Worm (Caenorhabditis elegans) whole organism, late embryonic: ENCODE measurements around the gene F56D6.8.

Experiments
- C08G9.2 ChIP-seq: sonication (generic microtip); optimal IDR thresholded peaks from 2 replicates; lab custom pipeline; 2016; ENCODE audit warnings: mild to moderate bottlenecking, missing genetic modification characterization, moderate library complexity, missing compliant biosample characterization
- K02D7.2 ChIP-seq: sonication (generic microtip); optimal IDR thresholded peaks from 2 replicates; lab custom pipeline; 2017; ENCODE audit warnings: mild to moderate bottlenecking, missing genetic modification characterization, missing compliant biosample characterization
- K09A11.1 ChIP-seq: sonication (generic microtip); optimal IDR thresholded peaks from 2 replicates; lab custom pipeline; 2017; ENCODE audit warnings: antibody characterized with exemption, mild to moderate bottlenecking, missing genetic modification characterization, missing compliant biosample characterization; ENCODE audit not compliant: insufficient read depth
- T23F11.4 ChIP-seq: fragments of 200-800 bp; sonication (Bioruptor generic); optimal IDR thresholded peaks from 2 replicates; lab custom pipeline; 2018; ENCODE audit warnings: mild to moderate bottlenecking, missing genetic modification characterization, missing compliant biosample characterization
- ahr-1 ChIP-seq: sonication (generic microtip); optimal IDR thresholded peaks from 2 replicates; lab custom pipeline; 2016; ENCODE audit warnings: missing genetic modification characterization, missing compliant biosample characterization
- ceh-18 ChIP-seq: sonication (generic microtip); optimal IDR thresholded peaks from 2 replicates; lab custom pipeline; 2016; ENCODE audit warnings: missing genetic modification characterization, missing compliant biosample characterization
- ceh-19 ChIP-seq: fragments of 200-800 bp; sonication (Bioruptor generic); optimal IDR thresholded peaks from 2 replicates; lab custom pipeline; 2018; ENCODE audit warnings: mild to moderate bottlenecking, missing genetic modification characterization, missing compliant biosample characterization
- ceh-2 ChIP-seq: sonication (generic microtip); optimal IDR thresholded peaks from 2 replicates; lab custom pipeline; 2016; ENCODE audit warnings: missing genotype, missing genetic modification characterization, missing compliant biosample characterization
- ceh-31 ChIP-seq: sonication (generic microtip); optimal IDR thresholded peaks from 2 replicates; lab custom pipeline; 2016; ENCODE audit warnings: missing genetic modification characterization, missing compliant biosample characterization
- ceh-34 ChIP-seq: sonication (generic microtip); optimal IDR thresholded peaks from 2 replicates; lab custom pipeline; 2016; ENCODE audit warnings: mild to moderate bottlenecking, missing genetic modification characterization, missing compliant biosample characterization
- ceh-48 ChIP-seq: sonication (generic microtip); optimal IDR thresholded peaks from 2 replicates; lab custom pipeline; 2016; ENCODE audit warnings: missing genetic modification characterization, inconsistent platforms, missing compliant biosample characterization
- ceh-6 ChIP-seq: fragments of 200-800 bp; sonication (Bioruptor generic); optimal IDR thresholded peaks from 2 replicates; lab custom pipeline; 2018; ENCODE audit warnings: mild to moderate bottlenecking, missing genetic modification characterization, missing compliant biosample characterization
- ceh-9 ChIP-seq: sonication (generic microtip); optimal IDR thresholded peaks from 2 replicates; lab custom pipeline; 2016; ENCODE audit warnings: mild to moderate bottlenecking, missing genetic modification characterization, inconsistent platforms, missing compliant biosample characterization
- dmd-4 ChIP-seq: sonication (generic microtip); optimal IDR thresholded peaks from 2 replicates; lab custom pipeline; 2016; ENCODE audit warnings: borderline replicate concordance, missing genetic modification characterization, missing compliant biosample characterization
- dve-1 ChIP-seq: sonication (generic microtip); optimal IDR thresholded peaks from 2 replicates; lab custom pipeline; 2017; ENCODE audit warnings: antibody characterized with exemption, mild to moderate bottlenecking, missing genetic modification characterization, missing compliant biosample characterization
- elt-2 ChIP-seq: sonication (generic microtip); optimal IDR thresholded peaks from 2 replicates; lab custom pipeline; 2016; ENCODE audit warnings: missing genetic modification reagents, missing genetic modification characterization, missing compliant biosample characterization
- elt-4 ChIP-seq: sonication (generic microtip); optimal IDR thresholded peaks from 2 replicates; lab custom pipeline; 2016; ENCODE audit warnings: missing genetic modification characterization, missing compliant biosample characterization
- eyg-1 ChIP-seq: sonication (generic microtip); optimal IDR thresholded peaks from 2 replicates; lab custom pipeline; 2016; ENCODE audit warnings: missing genotype, missing genetic modification characterization, missing compliant biosample characterization
- fax-1 ChIP-seq: sonication (generic microtip); optimal IDR thresholded peaks from 2 replicates; lab custom pipeline; 2016; ENCODE audit warnings: missing genotype, missing genetic modification characterization, missing compliant biosample characterization
- gmeb-2 ChIP-seq: sonication (generic microtip); optimal IDR thresholded peaks from 2 replicates; lab custom pipeline; 2016; ENCODE audit warnings: missing genetic modification characterization, inconsistent platforms, missing compliant biosample characterization
- hlh-13 ChIP-seq: fragments of 200-800 bp; sonication (Bioruptor generic); optimal IDR thresholded peaks from 2 replicates; lab custom pipeline; 2018; ENCODE audit warnings: mild to moderate bottlenecking, missing genetic modification characterization, missing compliant biosample characterization
- hlh-30 ChIP-seq: sonication (generic microtip); optimal IDR thresholded peaks from 2 replicates; lab custom pipeline; 2017; ENCODE audit warnings: antibody characterized with exemption, missing genetic modification characterization, missing compliant biosample characterization; ENCODE audit not compliant: insufficient read depth
- lim-6 ChIP-seq: sonication (generic microtip); optimal IDR thresholded peaks from 2 replicates; lab custom pipeline; 2016; ENCODE audit warnings: missing genetic modification characterization, missing compliant biosample characterization
- lin-11 ChIP-seq: fragments of 200-800 bp; sonication (Bioruptor generic); optimal IDR thresholded peaks from 2 replicates; lab custom pipeline; 2018; ENCODE audit warnings: mild to moderate bottlenecking, missing genetic modification characterization, missing compliant biosample characterization
- nfya-1 ChIP-seq: sonication (generic microtip); optimal IDR thresholded peaks from 2 replicates; lab custom pipeline; 2017; ENCODE audit warnings: missing genetic modification characterization, mild to moderate bottlenecking, missing compliant biosample characterization, antibody characterized with exemption, moderate library complexity
- odd-2 ChIP-seq: sonication (generic microtip); optimal IDR thresholded peaks from 2 replicates; lab custom pipeline; 2017; ENCODE audit warnings: antibody characterized with exemption, mild to moderate bottlenecking, missing genetic modification characterization, missing compliant biosample characterization
- pat-9 ChIP-seq: fragments of 200-800 bp; sonication (Bioruptor generic); optimal IDR thresholded peaks from 2 replicates; lab custom pipeline; 2018; ENCODE audit warnings: mild to moderate bottlenecking, missing genetic modification characterization, moderate library complexity, missing compliant biosample characterization
- pha-2 ChIP-seq: sonication (generic microtip); optimal IDR thresholded peaks from 2 replicates; lab custom pipeline; 2017; ENCODE audit warnings: mild to moderate bottlenecking, missing genetic modification characterization, missing compliant biosample characterization
- pqm-1 ChIP-seq: sonication (generic microtip); optimal IDR thresholded peaks from 2 replicates; lab custom pipeline; 2016; ENCODE audit warnings: missing genetic modification characterization, missing compliant biosample characterization
- ref-2 ChIP-seq: sonication (generic microtip); optimal IDR thresholded peaks from 2 replicates; lab custom pipeline; 2016; ENCODE audit warnings: missing genetic modification characterization, missing compliant biosample characterization
- sdc-2 ChIP-seq: sonication (generic microtip); optimal IDR thresholded peaks from 2 replicates; lab custom pipeline; 2016; ENCODE audit warnings: missing genotype, missing genetic modification characterization, missing compliant biosample characterization
- syd-9 ChIP-seq: sonication (generic microtip); optimal IDR thresholded peaks from 2 replicates; lab custom pipeline; 2016; ENCODE audit warnings: mild to moderate bottlenecking, missing genetic modification characterization, moderate library complexity, missing compliant biosample characterization
- tbx-2 ChIP-seq: sonication (generic microtip); optimal IDR thresholded peaks from 2 replicates; lab custom pipeline; 2016; ENCODE audit warnings: missing genetic modification characterization, missing compliant biosample characterization
- ttx-3 ChIP-seq: sonication (generic microtip); optimal IDR thresholded peaks from 2 replicates; lab custom pipeline; 2016; ENCODE audit warnings: missing genetic modification reagents, missing genetic modification characterization, missing compliant biosample characterization
- unc-86 ChIP-seq: sonication (generic microtip); optimal IDR thresholded peaks from 2 replicates; lab custom pipeline; 2016; ENCODE audit warnings: missing genetic modification characterization, missing compliant biosample characterization
- zip-5 ChIP-seq: sonication (generic microtip); optimal IDR thresholded peaks from 2 replicates; lab custom pipeline; 2016; ENCODE audit warnings: missing genetic modification characterization, missing compliant biosample characterization

The F56D6.8 gene

DNA sequence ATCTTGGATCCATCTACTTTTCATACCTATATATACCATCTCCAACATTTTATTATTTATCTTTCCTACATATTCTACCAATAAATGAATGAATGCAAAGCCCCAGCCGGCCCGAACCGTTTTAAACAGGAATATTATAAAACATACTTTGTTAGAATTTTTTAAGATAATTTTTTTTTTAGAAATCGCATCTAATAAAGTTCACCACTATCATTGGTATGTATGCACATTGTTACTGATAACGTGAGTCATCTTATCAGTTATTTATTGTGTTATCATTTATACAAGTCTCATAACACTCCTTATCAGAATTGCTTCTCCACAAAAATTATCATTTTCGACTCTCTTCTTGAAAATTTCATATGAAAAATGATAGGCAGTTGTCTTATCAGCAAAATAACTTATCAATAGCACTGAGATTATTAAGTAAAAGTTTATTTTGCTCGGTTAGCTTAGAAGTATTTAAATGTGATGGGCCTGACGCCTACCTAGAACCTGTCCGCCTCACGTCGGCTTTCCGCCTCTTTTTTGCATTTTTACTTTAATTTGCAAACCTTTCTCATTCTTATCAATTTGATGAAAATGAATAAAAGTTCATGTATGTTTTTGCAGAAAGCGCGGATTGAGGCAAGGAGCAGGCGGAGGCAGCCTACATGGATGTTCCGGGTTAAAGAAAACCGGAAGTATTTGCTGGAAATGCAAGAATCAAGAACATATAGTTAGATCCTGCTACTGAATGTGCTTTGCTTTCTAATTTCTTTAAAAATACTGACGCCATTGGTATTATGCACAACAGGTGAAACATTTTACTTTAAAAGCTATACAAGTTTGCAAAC lies 5.7 kb upstream of the F56D6.8 start, which contains the start of gene srz-62:
srz-62 (plus strand) TSS at position 786 of the 836 bp plus-strand sequence.
- TF ChIP-seq fax-1 (no peak), lim-6 (tag; lab: Kevin White, UChicago) (no peak), gmeb-2 (tag; lab: Kevin White, UChicago) (no peak), K09A11.1 (no peak), hlh-30 (no peak), lin-11 (tag; lab: Kevin White, UChicago) (no peak), ttx-3 (tag; lab: Kevin White, UChicago) (no peak), ceh-19 (GFP tag; lab: Kevin White, UChicago) (no peak), K02D7.2 (tag; lab: Kevin White, UChicago) (no peak), ahr-1 (tag; lab: Kevin White, UChicago) (no peak), elt-2 (peak; percentile 100), ceh-18 (no peak), ceh-34 (no peak), zip-5 (peak; percentile 20), dve-1 (tag; lab: Kevin White, UChicago) (no peak), sdc-2 (tag; lab: Kevin White, UChicago) (no peak), ceh-31 (no peak), ceh-9 (tag; lab: Kevin White, UChicago) (no peak), nfya-1 (no peak), unc-86 (tag; lab: Kevin White, UChicago) (no peak), syd-9 (no peak), T23F11.4 (GFP tag; lab: Kevin White, UChicago) (no peak), C08G9.2 (tag; lab: Kevin White, UChicago) (no peak), pqm-1 (tag; lab: Kevin White, UChicago) (peak; percentile 82)

DNA sequence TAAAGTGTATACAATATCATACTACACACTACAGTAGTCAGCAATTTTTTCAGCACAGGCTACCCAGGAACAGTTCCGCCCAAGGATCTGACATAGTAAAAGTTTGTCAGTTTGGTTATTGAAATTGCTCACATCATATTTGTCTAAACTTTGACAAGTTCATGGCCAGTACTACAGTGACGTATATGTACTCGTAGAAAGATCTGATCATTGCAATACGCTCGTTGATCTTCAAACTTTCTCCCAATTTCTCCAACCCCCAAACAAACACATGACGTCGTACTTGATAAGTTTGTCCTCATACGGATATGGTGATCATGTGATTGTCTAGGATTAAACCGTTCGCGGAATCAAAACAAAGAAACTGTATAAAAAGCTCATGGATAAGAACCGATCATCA lies 540 bp upstream of the F56D6.8 start, which contains the start of gene dct-8:
dct-8 (plus strand) TSS at position 301 of the 400 bp plus-strand sequence.
- TF ChIP-seq sdc-2 (tag; lab: Kevin White, UChicago) (no peak), pqm-1 (tag; lab: Kevin White, UChicago) (no peak), pha-2 (tag; lab: Kevin White, UChicago) (no peak), nfya-1 (no peak)
- TF ChIP-seq, all 69 proteins: peak for 0

DNA sequence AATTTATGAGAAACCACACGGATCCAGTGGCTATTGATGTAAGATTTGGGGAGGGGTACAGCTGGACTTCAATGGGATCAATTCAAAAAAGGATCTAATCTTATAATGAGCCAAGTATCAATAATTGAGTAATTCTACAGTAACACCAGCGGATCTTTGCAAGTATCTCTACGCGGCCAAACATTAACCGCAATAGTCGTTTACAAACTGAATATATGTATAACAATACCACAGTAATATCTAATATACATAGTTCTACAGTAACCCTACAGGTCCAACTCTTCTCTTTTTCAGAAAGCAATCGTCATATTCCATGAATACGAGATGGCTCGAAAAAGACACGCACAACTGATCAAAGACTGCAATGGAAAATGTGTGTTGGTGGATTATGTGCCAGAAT lies 2.2 kb downstream of the F56D6.8 start, which contains the start of gene F56D6.9:
F56D6.9 (plus strand) TSS at position 301 of the 400 bp plus-strand sequence.
- TF ChIP-seq ceh-18: no peak
- TF ChIP-seq tbx-2 (tag; lab: Kevin White, UChicago): no peak
- TF ChIP-seq eyg-1 (tag; lab: Kevin White, UChicago): no peak
- no peak for TF ChIP-seq ref-2 (tag; lab: Kevin White, UChicago)
- no peak for TF ChIP-seq pat-9
- no peak for TF ChIP-seq hlh-13 (GFP tag; lab: Kevin White, UChicago)
- no peak for TF ChIP-seq ceh-6 (GFP tag; lab: Kevin White, UChicago)
- TF ChIP-seq ahr-1 (tag; lab: Kevin White, UChicago): no peak
- no peak for TF ChIP-seq lin-11 (tag; lab: Kevin White, UChicago)
- TF ChIP-seq odd-2 (tag; lab: Kevin White, UChicago): no peak

DNA sequence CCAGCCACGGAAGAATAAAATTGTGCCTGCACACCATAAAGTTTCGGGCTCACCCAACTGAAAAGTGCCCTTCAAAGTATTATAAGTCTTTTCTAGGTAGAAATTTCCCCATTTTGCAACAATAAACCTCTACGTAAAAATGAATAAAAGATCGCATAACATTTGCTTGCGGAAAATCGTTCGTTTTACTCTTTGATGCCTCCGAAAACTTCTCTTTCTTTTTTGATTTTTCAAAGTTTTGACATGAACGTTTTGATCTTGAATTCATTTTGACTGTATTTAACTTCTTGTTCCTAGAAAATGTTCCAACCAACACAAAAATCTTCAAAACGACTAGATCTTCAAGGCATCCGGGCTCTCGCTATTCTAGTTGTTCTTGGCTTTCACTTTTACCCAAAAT lies 5.3 kb downstream of the F56D6.8 start, which contains the start of gene oac-21:
oac-21 (plus strand) TSS at position 301 of the 400 bp plus-strand sequence.
- TF ChIP-seq ceh-48 (tag; lab: Kevin White, UChicago): no peak
- no peak for TF ChIP-seq pqm-1 (tag; lab: Kevin White, UChicago)
- no peak for TF ChIP-seq ceh-2 (tag; lab: Kevin White, UChicago)
- TF ChIP-seq T23F11.4 (GFP tag; lab: Kevin White, UChicago): no peak
- no peak for TF ChIP-seq pha-2 (tag; lab: Kevin White, UChicago)
- no peak for TF ChIP-seq ahr-1 (tag; lab: Kevin White, UChicago)
- no peak for TF ChIP-seq ttx-3 (tag; lab: Kevin White, UChicago)
- no peak for TF ChIP-seq elt-4
- no peak for TF ChIP-seq hlh-13 (GFP tag; lab: Kevin White, UChicago)
- no peak for TF ChIP-seq dmd-4
- no peak for TF ChIP-seq lin-11 (tag; lab: Kevin White, UChicago)
